Fruit fly (Drosophila melanogaster) whole organism, embryonic: Measurements from ENCODE around the gene CG43999.
A peak's percentile ranks its signal among the peaks of the same experiment; 100 is the strongest.

Source experiments
- ATbp ChIP-seq: fragments of 200-800 bp; sonication (Bioruptor generic); optimal IDR thresholded peaks from 2 replicates; lab custom pipeline; 2017; ENCODE audit warnings: missing biosample characterization, mild to moderate bottlenecking, missing genetic modification characterization, missing genetic modification reagents
- CG10209 ChIP-seq: fragments of 200-800 bp; sonication (Bioruptor generic); optimal IDR thresholded peaks from 3 replicates; lab custom pipeline; 2017; ENCODE audit warnings: missing biosample characterization, mild to moderate bottlenecking, missing genetic modification characterization, missing genetic modification reagents
- CG10321 ChIP-seq: fragments of 200-800 bp; sonication (Bioruptor generic); IDR thresholded peaks from 2 replicates; pipeline ENCODE4 v1.3.6; 2022; ENCODE audit warnings: missing biosample characterization, missing genetic modification characterization
- CG11247 ChIP-seq: fragments of 200-800 bp; sonication (Bioruptor generic); IDR thresholded peaks from 2 replicates; pipeline ENCODE4 v1.3.6; 2022; ENCODE audit warnings: missing biosample characterization, missing genetic modification characterization
- CG11723 ChIP-seq: fragments of 200-800 bp; sonication (Bioruptor generic); optimal IDR thresholded peaks from 2 replicates; lab custom pipeline; 2017; ENCODE audit warnings: missing biosample characterization, mild to moderate bottlenecking, missing genetic modification characterization
- CG12155 ChIP-seq: fragments of 200-800 bp; sonication (Bioruptor generic); optimal IDR thresholded peaks from 3 replicates; lab custom pipeline; 2016; ENCODE audit warnings: missing biosample characterization, missing genetic modification characterization
- CG12299 ChIP-seq: fragments of 200-800 bp; sonication (Bioruptor generic); optimal IDR thresholded peaks from 2 replicates; lab custom pipeline; 2018; ENCODE audit warnings: missing biosample characterization, mild to moderate bottlenecking, missing genetic modification characterization
- CG17385 ChIP-seq: fragments of 200-800 bp; sonication (Bioruptor generic); optimal IDR thresholded peaks from 3 replicates; lab custom pipeline; 2018; ENCODE audit warnings: missing biosample characterization, mild to moderate bottlenecking, missing genetic modification characterization
- CG17829 ChIP-seq: fragments of 200-800 bp; optimal IDR thresholded peaks from 2 replicates; lab custom pipeline; 2019; ENCODE audit warnings: missing biosample characterization, mild to moderate bottlenecking, missing genetic modification characterization, moderate library complexity
- CG30403 ChIP-seq: fragments of 200-800 bp; sonication (Bioruptor generic); optimal IDR thresholded peaks from 3 replicates; lab custom pipeline; 2016; ENCODE audit warnings: missing biosample characterization, missing genetic modification characterization
- CG31388 ChIP-seq: fragments of 200-800 bp; sonication (Bioruptor generic); optimal IDR thresholded peaks from 2 replicates; lab custom pipeline; 2016; ENCODE audit warnings: missing biosample characterization, missing genetic modification characterization
- CG33557 ChIP-seq: fragments of 200-800 bp; sonication (Bioruptor generic); optimal IDR thresholded peaks from 2 replicates; lab custom pipeline; 2019; ENCODE audit warnings: missing biosample characterization, mild to moderate bottlenecking, missing genetic modification characterization, moderate library complexity
- CG34376 ChIP-seq: fragments of 200-800 bp; sonication (Bioruptor generic); optimal IDR thresholded peaks from 2 replicates; lab custom pipeline; 2018; ENCODE audit warnings: missing biosample characterization, mild to moderate bottlenecking, missing genetic modification characterization
- CG34422 ChIP-seq: fragments of 200-800 bp; sonication (Bioruptor generic); IDR thresholded peaks from 3 replicates; pipeline ENCODE4 v1.3.6; 2022; ENCODE audit warnings: missing biosample characterization, missing genetic modification characterization
- CG7745 ChIP-seq: fragments of 200-800 bp; sonication (Bioruptor generic); optimal IDR thresholded peaks from 2 replicates; lab custom pipeline; 2018; ENCODE audit warnings: missing biosample characterization, mild to moderate bottlenecking, missing genetic modification characterization, moderate library complexity
- CG7839 ChIP-seq: fragments of 200-800 bp; sonication (Bioruptor generic); optimal IDR thresholded peaks from 3 replicates; lab custom pipeline; 2018; ENCODE audit warnings: missing biosample characterization, mild to moderate bottlenecking, missing genetic modification characterization, moderate library complexity
- CG8765 ChIP-seq: fragments of 200-800 bp; sonication (Bioruptor generic); IDR thresholded peaks from 2 replicates; pipeline ENCODE4 v1.3.6; 2022; ENCODE audit warnings: missing biosample characterization, missing genetic modification characterization
- D19B ChIP-seq: fragments of 200-800 bp; sonication (Bioruptor generic); optimal IDR thresholded peaks from 2 replicates; lab custom pipeline; 2017; ENCODE audit warnings: missing biosample characterization, mild to moderate bottlenecking, missing genetic modification characterization
- Dll ChIP-seq: fragments of 200-800 bp; sonication (Bioruptor generic); IDR thresholded peaks from 4 replicates; pipeline ENCODE4 v1.3.6; 2022; ENCODE audit warnings: missing biosample characterization, missing genetic modification characterization; ENCODE audit not compliant: partially characterized antibody
- Doc2 ChIP-seq: fragments of 200-800 bp; sonication (Bioruptor generic); IDR thresholded peaks from 2 replicates; pipeline ENCODE4 v1.3.6; 2022; ENCODE audit warnings: missing biosample characterization, missing genetic modification characterization
- Drgx ChIP-seq: fragments of 200-800 bp; sonication (Bioruptor generic); IDR thresholded peaks from 2 replicates; pipeline ENCODE4 v1.3.6; 2022; ENCODE audit warnings: missing biosample characterization, missing genetic modification characterization
- Ets97D ChIP-seq: fragments of 200-800 bp; sonication (Bioruptor generic); optimal IDR thresholded peaks from 3 replicates; lab custom pipeline; 2016; ENCODE audit warnings: missing biosample characterization, missing genetic modification characterization
- HLH3B ChIP-seq: fragments of 200-800 bp; sonication (Bioruptor generic); IDR thresholded peaks from 2 replicates; pipeline ENCODE4 v1.3.6; 2022; ENCODE audit warnings: missing biosample characterization, missing genetic modification characterization
- Lim3 ChIP-seq: fragments of 200-800 bp; sonication (Bioruptor generic); IDR thresholded peaks from 2 replicates; pipeline ENCODE4 v1.3.6; 2022; ENCODE audit warnings: missing biosample characterization, missing genetic modification characterization
- MESR4 ChIP-seq: fragments of 200-800 bp; sonication (Bioruptor generic); optimal IDR thresholded peaks from 2 replicates; lab custom pipeline; 2018; ENCODE audit warnings: missing biosample characterization, mild to moderate bottlenecking, missing genetic modification characterization, moderate library complexity
- Meics ChIP-seq: fragments of 200-800 bp; sonication (Bioruptor generic); optimal IDR thresholded peaks from 2 replicates; lab custom pipeline; 2017; ENCODE audit warnings: missing biosample characterization, mild to moderate bottlenecking, missing genetic modification characterization
- NC2α ChIP-seq: fragments of 200-800 bp; sonication (Bioruptor generic); optimal IDR thresholded peaks from 2 replicates; lab custom pipeline; 2016; ENCODE audit warnings: missing biosample characterization, missing genetic modification characterization
- NFAT ChIP-seq: fragments of 200-800 bp; sonication (Bioruptor generic); IDR thresholded peaks from 2 replicates; pipeline ENCODE4 v1.3.6; 2022; ENCODE audit warnings: missing biosample characterization, missing genetic modification characterization
- Nf-YB ChIP-seq: fragments of 200-800 bp; sonication (Bioruptor generic); optimal IDR thresholded peaks from 3 replicates; lab custom pipeline; 2019; ENCODE audit warnings: missing biosample characterization, mild to moderate bottlenecking, missing genetic modification characterization, moderate library complexity
- NfI ChIP-seq: fragments of 200-800 bp; sonication (Bioruptor generic); optimal IDR thresholded peaks from 3 replicates; lab custom pipeline; 2018; ENCODE audit warnings: missing biosample characterization, mild to moderate bottlenecking, missing genetic modification characterization, moderate library complexity
- Oaz ChIP-seq: fragments of 200-800 bp; sonication (Bioruptor generic); IDR thresholded peaks from 2 replicates; pipeline ENCODE4 v1.3.6; 2022; ENCODE audit warnings: missing biosample characterization, missing genetic modification characterization
- Optix ChIP-seq: fragments of 200-800 bp; sonication (Bioruptor generic); IDR thresholded peaks from 3 replicates; pipeline ENCODE4 v1.3.6; 2022; ENCODE audit warnings: missing biosample characterization, missing genetic modification characterization
- Sox100B ChIP-seq: fragments of 200-800 bp; sonication (Bioruptor generic); optimal IDR thresholded peaks from 3 replicates; lab custom pipeline; 2018; ENCODE audit warnings: missing biosample characterization, mild to moderate bottlenecking, missing genetic modification characterization
- ase ChIP-seq: fragments of 200-800 bp; sonication (Bioruptor generic); IDR thresholded peaks from 3 replicates; pipeline ENCODE4 v1.3.6; 2022; ENCODE audit warnings: missing biosample characterization, missing genetic modification characterization
- disco-r ChIP-seq: fragments of 200-800 bp; sonication (Bioruptor generic); optimal IDR thresholded peaks from 2 replicates; lab custom pipeline; 2016; ENCODE audit warnings: missing biosample characterization, missing genetic modification characterization
- fd96Cb ChIP-seq: fragments of 200-800 bp; sonication (Bioruptor generic); optimal IDR thresholded peaks from 2 replicates; lab custom pipeline; 2018; ENCODE audit warnings: missing biosample characterization, mild to moderate bottlenecking, missing genetic modification characterization, moderate library complexity
- gce ChIP-seq: fragments of 200-800 bp; sonication (Bioruptor generic); IDR thresholded peaks from 3 replicates; pipeline ENCODE4 v1.3.6; 2022; ENCODE audit warnings: missing biosample characterization, missing genetic modification characterization
- inv ChIP-seq: fragments of 200-800 bp; sonication (Bioruptor generic); IDR thresholded peaks from 2 replicates; pipeline ENCODE4 v1.3.6; 2022; ENCODE audit warnings: missing biosample characterization, missing genetic modification characterization; ENCODE audit not compliant: partially characterized antibody
- luna ChIP-seq: fragments of 200-800 bp; sonication (Bioruptor generic); optimal IDR thresholded peaks from 2 replicates; lab custom pipeline; 2016; ENCODE audit warnings: missing biosample characterization, missing genetic modification characterization
- pho ChIP-seq: fragments of 200-800 bp; sonication (Bioruptor generic); optimal IDR thresholded peaks from 2 replicates; lab custom pipeline; 2016; ENCODE audit warnings: missing biosample characterization, missing genetic modification characterization
- repo ChIP-seq: fragments of 200-800 bp; sonication (Bioruptor generic); optimal IDR thresholded peaks from 2 replicates; lab custom pipeline; 2016; ENCODE audit warnings: missing biosample characterization, missing genetic modification characterization
- rib ChIP-seq: fragments of 200-800 bp; sonication (Bioruptor generic); IDR thresholded peaks from 2 replicates; pipeline ENCODE4 v1.3.6; 2022; ENCODE audit warnings: missing biosample characterization, missing genetic modification characterization
- sc ChIP-seq, 3 experiments: fragments of >200 bp in 2 of 3; fragments of 200-800 bp in 1 of 3; sonication (Bioruptor generic) in 1 of 3; optimal IDR thresholded peaks; 2 replicates in 2 of 3; 3 replicates in 1 of 3; lab custom pipeline; 2017; ENCODE audit warnings: mild to moderate bottlenecking in 1 of 3, missing biosample characterization in 1 of 3, missing genetic modification characterization in 1 of 3, missing genetic modification reagents in 1 of 3
- slbo ChIP-seq: fragments of 200-800 bp; sonication (Bioruptor generic); IDR thresholded peaks from 2 replicates; pipeline ENCODE4 v1.3.6; 2022; ENCODE audit warnings: missing biosample characterization, missing genetic modification characterization
- sqz ChIP-seq: fragments of 200-800 bp; sonication (Bioruptor generic); optimal IDR thresholded peaks from 3 replicates; lab custom pipeline; 2018; ENCODE audit warnings: missing biosample characterization, mild to moderate bottlenecking, missing genetic modification characterization
- tll ChIP-seq, 2 experiments: fragments of 200-800 bp in 1 of 2; fragments of >200 bp in 1 of 2; sonication (Bioruptor generic) in 1 of 2; optimal IDR thresholded peaks; 2 replicates each; lab custom pipeline; 2017 to 2019; ENCODE audit warnings: missing biosample characterization in 2 of 2, missing genetic modification characterization in 2 of 2, mild to moderate bottlenecking in 1 of 2, moderate library complexity in 1 of 2
- toy ChIP-seq: fragments of 200-800 bp; sonication (Bioruptor generic); IDR thresholded peaks from 2 replicates; pipeline ENCODE4 v1.3.6; 2022; ENCODE audit warnings: missing biosample characterization, missing genetic modification characterization
- unc-4 ChIP-seq: fragments of 200-800 bp; sonication (Bioruptor generic); IDR thresholded peaks from 2 replicates; pipeline ENCODE4 v1.3.6; 2022; ENCODE audit warnings: missing biosample characterization, missing genetic modification characterization; ENCODE audit not compliant: partially characterized antibody

Gene CG43999

DNA sequence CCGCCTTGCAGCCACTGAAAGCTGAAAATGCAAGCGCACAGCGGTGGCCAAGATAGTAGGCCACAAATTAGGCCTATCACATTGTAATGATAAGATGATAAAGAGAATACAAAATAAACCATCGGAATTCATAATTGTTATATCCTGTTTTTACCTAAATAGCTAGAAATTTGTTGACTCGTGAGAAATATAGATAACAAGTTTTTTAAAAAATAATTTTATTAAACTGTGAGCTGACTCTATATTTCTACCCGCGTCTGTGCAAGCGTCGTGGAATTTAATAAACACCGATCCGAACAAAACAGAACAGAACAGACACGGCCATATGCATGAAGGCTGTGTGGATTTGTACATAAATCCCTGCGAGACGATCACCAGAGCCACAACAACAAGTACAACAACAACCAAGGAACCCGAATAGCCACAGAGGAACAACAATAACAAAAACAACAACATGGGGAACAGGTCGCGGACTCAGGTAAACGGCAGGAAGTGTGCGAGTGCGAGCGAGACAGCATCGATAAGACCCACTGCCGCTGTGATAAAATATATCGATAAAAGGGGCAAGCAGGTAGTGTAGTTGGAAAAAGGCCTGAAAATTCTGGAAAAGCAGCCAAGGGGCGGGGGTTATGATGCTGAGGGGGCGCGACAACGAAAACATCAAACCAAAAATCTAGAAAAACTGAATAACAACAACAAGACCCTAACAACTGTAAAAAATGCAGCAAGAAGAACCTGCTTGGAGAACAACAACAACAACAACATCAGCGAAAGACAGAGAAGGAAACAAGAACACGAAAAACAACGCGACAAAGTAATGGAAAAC, 42.3 kb downstream of the CG43999 start (continued):
- TF ChIP-seq unc-4 (GFP tag; lab: Robert Waterston, UW) (no peak), CG7745 (no peak), Lim3 (GFP tag; lab: Robert Waterston, UW) (no peak), fd96Cb (tag; lab: Kevin White, UChicago) (peak; percentile 92), ase (peak; percentile 78; the same call in 2 of the 3 replicates), Meics (peak; percentile 72), CG17829 (tag; lab: Kevin White, UChicago) (peak; percentile 95), NC2α (GFP tag; lab: Kevin White, UChicago) (peak; percentile 50), rib (GFP tag; lab: Robert Waterston, UW) (no peak; the same call in 1 of the 2 replicates), CG11723 (GFP tag; lab: Kevin White, UChicago) (peak; percentile 76), repo (GFP tag; lab: Kevin White, UChicago) (peak; percentile 42), Ets97D (peak; percentile 37), sqz (GFP tag; lab: Kevin White, UChicago) (peak; percentile 69), inv (GFP tag; lab: Robert Waterston, UW) (0 out of 2 replicates have a peak, but pooled peaks have one; percentile 9), CG7839 (tag; lab: Kevin White, UChicago) (peak; percentile 91), Oaz (GFP tag; lab: Robert Waterston, UW) (no peak), MESR4 (peak; percentile 3), Sox100B (GFP tag; lab: Kevin White, UChicago) (peak; percentile 91), CG10321 (GFP tag; lab: Robert Waterston, UW) (no peak), CG8765 (GFP tag; lab: Robert Waterston, UW) (peak; percentile 80), Nf-YB (GFP tag; lab: Kevin White, UChicago) (peak; percentile 74), CG17385 (GFP tag; lab: Kevin White, UChicago) (peak; percentile 83), pho (GFP tag; lab: Kevin White, UChicago) (peak; percentile 54), CG31388 (GFP tag; lab: Kevin White, UChicago) (no peak), Dll (no peak), CG11247 (GFP tag; lab: Robert Waterston, UW) (peak; percentile 56), toy (GFP tag; lab: Robert Waterston, UW) (no peak), CG12299 (tag; lab: Kevin White, UChicago) (peak; percentile 84), luna (GFP tag; lab: Kevin White, UChicago) (no peak), NfI (GFP tag; lab: Kevin White, UChicago) (peak; percentile 73), Drgx (GFP tag; lab: Robert Waterston, UW) (peak; percentile 88), CG34422 (GFP tag; lab: Robert Waterston, UW) (peak; percentile 82), CG12155 (GFP tag; lab: Kevin White, UChicago) (peak; percentile 71), Doc2 (GFP tag; lab: Robert Waterston, UW) (no peak), CG30403 (peak; percentile 88), D19B (no peak), HLH3B (GFP tag; lab: Robert Waterston, UW) (peak; percentile 82), disco-r (peak; percentile 34), tll (GFP tag; optimal IDR thresholded peaks at IDR 0.05; lab: Kevin White, UChicago) (peak in 1 of 2 experiments; percentile 30), NFAT (GFP tag; lab: Robert Waterston, UW) (no peak), slbo (GFP tag; lab: Robert Waterston, UW) (peak; percentile 63), ATbp (GFP tag; lab: Kevin White, UChicago) (peak; percentile 89), sc (optimal IDR thresholded peaks at IDR 0.05; lab: Kevin White, UChicago) (no peak), sc (GFP tag; optimal IDR thresholded peaks at IDR 0.05; lab: Kevin White, UChicago) (peak; percentile 85), CG34376 (GFP tag; lab: Kevin White, UChicago) (no peak), gce (GFP tag; lab: Robert Waterston, UW) (peak; percentile 77; the same call in 2 of the 3 replicates), Optix (GFP tag; lab: Robert Waterston, UW) (peak; percentile 81), CG33557 (GFP tag; lab: Kevin White, UChicago) (peak; percentile 95), CG10209 (GFP tag; lab: Kevin White, UChicago) (peak; percentile 84)
